Fruit fly (Drosophila melanogaster): ENCODE data around the gene Ccn.
A peak's percentile ranks its signal among the peaks of the same experiment; 100 is the strongest.

The Ccn gene

DNA sequence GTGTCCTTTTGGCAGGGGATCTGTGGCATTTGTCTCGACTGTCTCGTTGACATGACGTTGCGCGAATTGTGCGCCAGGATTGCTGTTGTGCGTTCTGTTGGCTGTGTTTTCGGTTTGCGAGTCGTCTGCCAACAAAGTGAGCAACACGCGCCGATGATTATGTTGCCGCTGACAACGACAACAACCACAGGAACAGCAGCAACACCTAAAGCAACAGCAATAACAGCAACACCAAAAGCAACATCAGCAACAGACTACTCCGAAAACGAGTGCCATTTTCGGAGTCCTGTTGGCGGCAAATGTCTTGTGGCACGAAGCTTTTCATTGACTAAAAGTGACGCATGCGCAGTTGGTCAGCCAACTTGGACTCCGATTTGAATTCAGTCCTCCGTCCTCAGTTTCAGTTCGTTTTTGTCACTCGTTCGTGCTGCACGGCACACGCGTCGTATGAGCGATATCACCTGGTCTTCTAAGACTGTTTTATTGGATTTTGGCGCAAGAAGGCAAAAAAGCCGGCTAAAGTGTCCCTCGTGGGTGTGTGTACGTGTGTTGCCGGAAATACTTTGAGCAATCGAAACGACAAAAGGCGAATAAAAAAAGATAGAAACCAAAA, at the start of gene Ccn:
Ccn (plus strand) TSS at position 437 of the 613 bp plus-strand sequence.
- TF ChIP-seq cic (GFP tag; optimal IDR thresholded peaks at IDR 0.05) (no peak), CG11617 (GFP tag; optimal IDR thresholded peaks at IDR 0.05) (no peak), CG7045 (GFP tag; optimal IDR thresholded peaks at IDR 0.05) (no peak), CG14711 (tag; optimal IDR thresholded peaks at IDR 0.05) (no peak)

DNA sequence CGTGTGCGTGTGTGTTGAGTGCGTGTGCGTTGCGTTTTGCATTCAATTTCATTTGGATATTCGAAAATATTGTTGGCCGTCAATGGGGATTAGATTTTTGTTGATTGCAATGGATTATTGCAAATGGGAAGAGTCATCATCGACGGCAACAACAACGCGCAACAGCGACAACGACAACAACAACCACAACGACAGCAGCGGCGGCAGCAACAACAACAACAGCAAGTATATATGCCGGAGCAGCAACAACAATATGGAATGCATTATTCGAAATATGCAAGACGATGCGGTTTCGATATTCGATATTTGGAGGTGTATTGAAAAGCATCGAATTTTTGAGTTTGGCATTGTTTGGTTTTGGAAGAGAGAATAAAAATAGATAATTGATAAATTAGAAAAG, 47.8 kb upstream of the Ccn start:
- no peak for TF ChIP-seq kay (GFP tag; ENCODE audit: borderline replicate concordance)
- no peak for TF ChIP-seq CG11617 (GFP tag; optimal IDR thresholded peaks at IDR 0.05)
- TF ChIP-seq Clk (GFP tag; optimal IDR thresholded peaks at IDR 0.05) = no peak
- no peak for TF ChIP-seq Mnt (GFP tag; optimal IDR thresholded peaks at IDR 0.05)
- TF ChIP-seq CG7101 (tag; optimal IDR thresholded peaks at IDR 0.05) = no peak
- TF ChIP-seq tj (GFP tag; optimal IDR thresholded peaks at IDR 0.05) = no peak
- no peak for TF ChIP-seq CG12768 (GFP tag; optimal IDR thresholded peaks at IDR 0.05)
- no peak for TF ChIP-seq pad (GFP tag; optimal IDR thresholded peaks at IDR 0.05)

DNA sequence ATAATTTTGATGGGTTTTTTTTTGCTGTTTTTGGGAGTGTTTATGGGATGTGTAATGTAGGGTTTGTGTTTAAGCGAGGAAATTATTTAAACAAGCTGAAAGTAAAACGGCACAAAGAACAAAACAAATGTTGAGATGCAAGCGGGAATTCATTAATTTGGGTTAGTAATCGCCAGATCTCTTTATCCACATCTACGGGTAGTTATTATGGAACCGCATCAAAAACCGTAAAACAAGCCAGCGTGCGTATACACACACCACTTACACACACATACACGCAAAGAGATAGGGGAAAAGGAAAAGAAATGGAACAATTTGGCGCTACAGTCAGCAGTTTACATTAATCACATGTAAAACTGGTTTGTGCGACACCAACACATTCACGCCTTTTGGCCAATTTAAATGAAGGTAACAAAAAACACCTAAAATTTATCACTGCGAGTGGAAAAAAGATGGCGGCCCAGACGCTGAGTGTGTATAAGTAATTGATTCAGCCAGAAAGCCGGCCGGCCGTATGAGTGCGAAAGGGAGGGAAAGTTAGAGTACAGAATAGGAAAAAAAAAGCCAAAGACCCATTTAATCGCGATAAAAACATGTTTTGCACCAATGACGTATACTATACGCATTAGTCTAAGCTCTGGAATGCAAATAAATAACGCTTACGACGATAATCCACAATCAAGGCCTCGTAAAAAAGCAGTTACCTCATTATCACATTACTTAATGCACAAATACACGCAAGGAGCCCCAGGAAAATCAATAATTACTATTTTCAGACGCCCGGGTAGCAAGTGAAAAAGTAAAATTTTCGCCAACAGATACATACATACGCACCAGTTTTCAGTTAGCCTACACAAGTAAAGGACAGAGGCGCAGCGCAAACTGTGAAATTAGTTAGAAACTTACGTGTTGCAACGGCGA, 45.6 kb upstream of the Ccn start:
- TF ChIP-seq CG14711 (tag; optimal IDR thresholded peaks at IDR 0.05) (no peak), Hr96 (GFP tag; optimal IDR thresholded peaks at IDR 0.05) (no peak), CG33017 (tag; optimal IDR thresholded peaks at IDR 0.05) (no peak), Clk (GFP tag; optimal IDR thresholded peaks at IDR 0.05) (no peak), CG12768 (GFP tag; optimal IDR thresholded peaks at IDR 0.05) (peak; percentile 20), cic (GFP tag; optimal IDR thresholded peaks at IDR 0.05) (peak; percentile 75), CG11617 (GFP tag; optimal IDR thresholded peaks at IDR 0.05) (no peak), CG7045 (GFP tag; optimal IDR thresholded peaks at IDR 0.05) (no peak), pad (GFP tag; optimal IDR thresholded peaks at IDR 0.05) (peak; percentile 95), cnc (optimal IDR thresholded peaks at IDR 0.05) (no peak), toe (GFP tag; optimal IDR thresholded peaks at IDR 0.05) (no peak), CG1620 (GFP tag; optimal IDR thresholded peaks at IDR 0.05) (no peak), kay (GFP tag; ENCODE audit: borderline replicate concordance) (peak; percentile 73), tj (GFP tag; optimal IDR thresholded peaks at IDR 0.05) (peak; percentile 94), CG7101 (tag; optimal IDR thresholded peaks at IDR 0.05) (no peak), bab1 (GFP tag; optimal IDR thresholded peaks at IDR 0.05) (peak; percentile 53), Crg-1 (GFP tag; optimal IDR thresholded peaks at IDR 0.05) (peak; percentile 3), ovo (GFP tag; optimal IDR thresholded peaks at IDR 0.05) (peak; percentile 10), Mnt (GFP tag; optimal IDR thresholded peaks at IDR 0.05) (peak; percentile 49), CG5204 (GFP tag; optimal IDR thresholded peaks at IDR 0.05) (no peak)

DNA sequence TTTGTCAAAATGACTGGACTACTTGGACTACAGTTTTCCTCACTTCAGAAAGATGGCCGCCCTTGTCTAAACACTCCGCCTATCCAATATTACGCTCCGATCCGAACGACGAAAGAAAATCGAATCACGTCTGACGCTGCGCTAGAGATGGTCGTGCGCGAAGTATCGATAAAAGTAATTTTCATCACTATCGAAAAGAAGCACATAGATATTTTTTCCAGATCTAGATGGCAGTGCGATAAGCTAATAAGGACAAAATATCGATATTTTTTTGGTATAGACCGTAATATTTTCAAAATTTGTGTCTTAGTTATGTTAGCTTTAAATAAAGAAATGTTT, 44.9 kb upstream of the Ccn start, which contains the start of gene Pep:
Pep (minus strand) TSS at position 131 of the 339 bp plus-strand sequence.
- TF ChIP-seq CG7045 (GFP tag; optimal IDR thresholded peaks at IDR 0.05) (no peak), toe (GFP tag; optimal IDR thresholded peaks at IDR 0.05) (peak; percentile 31), CG7101 (tag; optimal IDR thresholded peaks at IDR 0.05) (peak; percentile 52), CG14711 (tag; optimal IDR thresholded peaks at IDR 0.05) (peak; percentile 18), Hr96 (GFP tag; optimal IDR thresholded peaks at IDR 0.05) (no peak), Clk (GFP tag; optimal IDR thresholded peaks at IDR 0.05) (no peak), CG5204 (GFP tag; optimal IDR thresholded peaks at IDR 0.05) (no peak), pad (GFP tag; optimal IDR thresholded peaks at IDR 0.05) (no peak), cnc (optimal IDR thresholded peaks at IDR 0.05) (no peak), CG12768 (GFP tag; optimal IDR thresholded peaks at IDR 0.05) (no peak), CG33017 (tag; optimal IDR thresholded peaks at IDR 0.05) (no peak), bab1 (GFP tag; optimal IDR thresholded peaks at IDR 0.05) (peak; percentile 57), CG1620 (GFP tag; optimal IDR thresholded peaks at IDR 0.05) (peak; percentile 60), kay (GFP tag; ENCODE audit: borderline replicate concordance) (peak; percentile 81), ovo (GFP tag; optimal IDR thresholded peaks at IDR 0.05) (peak; percentile 5), Crg-1 (GFP tag; optimal IDR thresholded peaks at IDR 0.05) (no peak), CG11617 (GFP tag; optimal IDR thresholded peaks at IDR 0.05) (no peak), cic (GFP tag; optimal IDR thresholded peaks at IDR 0.05) (peak; percentile 21), Mnt (GFP tag; optimal IDR thresholded peaks at IDR 0.05) (peak; percentile 54), tj (GFP tag; optimal IDR thresholded peaks at IDR 0.05) (no peak)

DNA sequence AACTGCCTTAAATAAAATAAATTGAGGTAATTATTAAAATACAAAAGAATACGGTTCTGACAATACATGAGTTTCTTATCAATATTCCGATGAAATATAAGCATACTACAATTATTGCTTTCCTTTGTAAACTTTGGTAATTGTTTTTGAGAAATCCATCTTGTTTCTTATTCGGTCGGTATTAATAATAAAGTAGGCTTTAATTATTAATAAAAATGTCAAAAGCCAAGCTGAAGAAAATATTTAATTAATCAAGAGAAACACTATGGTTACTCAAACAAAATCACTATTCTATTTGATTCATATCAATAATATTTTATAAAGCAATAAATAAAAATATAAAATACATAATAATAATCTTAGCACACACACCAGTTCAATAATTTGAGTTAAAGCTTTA, 43.2 kb upstream of the Ccn start, which contains the start of gene CG43085:
CG43085 (minus strand) TSS at position 101 of the 400 bp plus-strand sequence.
- TF ChIP-seq kay (GFP tag; ENCODE audit: borderline replicate concordance) (peak; percentile 42), CG5204 (GFP tag; optimal IDR thresholded peaks at IDR 0.05) (no peak)

DNA sequence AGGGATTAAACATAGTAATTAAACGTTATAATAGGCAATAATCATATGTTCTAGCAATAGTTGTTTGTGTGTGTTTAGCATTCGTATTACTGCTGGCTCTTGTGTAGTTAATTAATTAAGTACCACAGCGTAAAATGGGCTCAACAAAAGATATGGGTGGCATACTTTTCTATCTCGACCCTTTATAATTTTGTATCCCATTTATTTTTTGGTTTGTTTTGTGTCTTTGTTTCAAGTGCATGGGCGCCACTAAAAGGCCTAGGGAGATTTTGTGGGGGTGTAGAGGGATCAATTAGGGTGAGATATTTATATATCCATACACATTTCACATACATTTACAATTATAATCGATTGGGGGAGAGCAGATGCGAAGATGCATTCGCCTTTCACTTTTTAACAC, 42.3 kb upstream of the Ccn start:
- peak; percentile 76 for TF ChIP-seq kay (GFP tag; ENCODE audit: borderline replicate concordance)
- no peak for TF ChIP-seq pad (GFP tag; optimal IDR thresholded peaks at IDR 0.05)
